Fruit fly (Drosophila melanogaster) Kc167 (cell line): ENCODE measurements around the gene CG15728.

ENCODE experiments used
- Myc ChIP-seq: fragments of >200 bp; optimal IDR thresholded peaks from 2 replicates; lab custom pipeline; 2017; ENCODE audit warnings: missing external identifiers
- h ChIP-seq: fragments of >200 bp; optimal IDR thresholded peaks from 3 replicates; lab custom pipeline; 2018; ENCODE audit warnings: missing external identifiers
- psq ChIP-seq: fragments of >200 bp; optimal IDR thresholded peaks from 2 replicates; lab custom pipeline; 2017; ENCODE audit warnings: missing external identifiers

dm6 chrX:12662679-12663463 lies 38.8 kb downstream of the CG15728 start:
- no peak for TF ChIP-seq psq (lab: Kevin White, UChicago)
- TF ChIP-seq Myc (lab: Kevin White, UChicago): no peak
- TF ChIP-seq h (lab: Kevin White, UChicago): no peak
